Fruit fly (Drosophila melanogaster): ENCODE measurements around the gene CG4669.

CG4669 gene

DNA sequence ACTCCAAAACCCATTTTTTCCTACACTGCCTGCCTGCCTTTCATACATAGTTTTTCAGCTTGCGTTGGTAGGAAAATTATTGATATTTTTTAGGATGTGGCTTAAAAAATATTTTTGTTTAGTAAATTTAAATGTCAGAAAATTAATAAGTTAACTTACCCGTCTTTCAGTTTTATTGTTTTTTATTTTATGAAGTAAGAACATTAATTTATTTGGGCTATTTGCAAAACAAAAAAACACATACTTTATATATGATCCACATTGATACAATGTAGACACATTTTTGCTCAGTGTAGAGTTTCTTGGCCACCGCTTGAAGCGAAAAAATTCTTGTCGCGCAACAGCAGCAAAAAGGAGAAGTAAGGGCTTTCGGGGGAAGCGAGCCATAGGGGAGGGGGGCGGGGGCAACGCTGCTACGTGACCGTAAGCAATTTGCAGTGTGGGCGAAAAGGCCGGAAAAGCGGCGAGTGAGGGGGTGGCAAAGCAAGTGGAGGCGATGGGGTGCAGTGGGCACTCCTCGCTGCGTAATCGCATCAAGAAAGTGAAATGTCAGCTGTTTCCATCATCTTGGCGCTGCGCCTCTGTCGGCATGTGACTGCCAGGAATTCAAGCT is 45.8 kb downstream of the CG4669 start (continued):
- TF ChIP-seq crp (GFP tag; optimal IDR thresholded peaks at IDR 0.05) (no peak), cwo (GFP tag; optimal IDR thresholded peaks at IDR 0.05) (peak; percentile 20), nau (GFP tag; optimal IDR thresholded peaks at IDR 0.05) (peak; percentile 19), Dbx (GFP tag; IDR thresholded peaks at IDR 0.05) (no peak), HHEX (GFP tag; optimal IDR thresholded peaks at IDR 0.05) (peak; percentile 11), gt (GFP tag; IDR thresholded peaks at IDR 0.05) (no peak), PHDP (tag; optimal IDR thresholded peaks at IDR 0.05) (peak; percentile 43), CG11085 (GFP tag; IDR thresholded peaks at IDR 0.05) (no peak), bcd (GFP tag; optimal IDR thresholded peaks at IDR 0.05) (peak; percentile 1), CG17385 (GFP tag; optimal IDR thresholded peaks at IDR 0.05) (peak; percentile 32), CG4424 (GFP tag; optimal IDR thresholded peaks at IDR 0.05) (no peak), CG10431 (GFP tag; optimal IDR thresholded peaks at IDR 0.05) (no peak), Bgb (GFP tag; IDR thresholded peaks at IDR 0.05; ENCODE audit: partially characterized antibody) (no peak), CG12155 (GFP tag; optimal IDR thresholded peaks at IDR 0.05) (no peak), toy (GFP tag; IDR thresholded peaks at IDR 0.05) (no peak), CG9609 (GFP tag; optimal IDR thresholded peaks at IDR 0.05) (no peak), CG1832 (GFP tag; optimal IDR thresholded peaks at IDR 0.05) (no peak), MTF-1 (GFP tag; optimal IDR thresholded peaks at IDR 0.05; ENCODE audit: borderline replicate concordance) (no peak), mirr (GFP tag; optimal IDR thresholded peaks at IDR 0.05) (no peak), HLH4C (GFP tag; IDR thresholded peaks at IDR 0.05; ENCODE audit: partially characterized antibody) (no peak), CG17361 (GFP tag; IDR thresholded peaks at IDR 0.05) (peak; percentile 76), CG6854 (GFP tag; optimal IDR thresholded peaks at IDR 0.05) (no peak), bab2 (GFP tag; optimal IDR thresholded peaks at IDR 0.05) (no peak), YL-1 (GFP tag; optimal IDR thresholded peaks at IDR 0.05) (no peak), Fer3 (tag; optimal IDR thresholded peaks at IDR 0.05) (peak; percentile 21), CG13775 (GFP tag; optimal IDR thresholded peaks at IDR 0.05) (peak; percentile 4), CG4707 (GFP tag; optimal IDR thresholded peaks at IDR 0.05) (no peak), NC2β (GFP tag; optimal IDR thresholded peaks at IDR 0.05) (no peak), CG15479 (GFP tag; optimal IDR thresholded peaks at IDR 0.05) (no peak), Mrtf (GFP tag; IDR thresholded peaks at IDR 0.05) (0 out of 3 replicates have a peak, but pooled peaks have one; percentile 2), sqz (GFP tag; optimal IDR thresholded peaks at IDR 0.05) (no peak), ash1 (GFP tag; optimal IDR thresholded peaks at IDR 0.05) (no peak), Bdp1 (GFP tag; optimal IDR thresholded peaks at IDR 0.05) (no peak), CG17912 (GFP tag; optimal IDR thresholded peaks at IDR 0.05) (no peak), CG4854 (GFP tag; optimal IDR thresholded peaks at IDR 0.05) (no peak), CG42726 (GFP tag; IDR thresholded peaks at IDR 0.05; ENCODE audit: partially characterized antibody) (no peak), CG10209 (GFP tag; optimal IDR thresholded peaks at IDR 0.05) (peak; percentile 10), insv (GFP tag; optimal IDR thresholded peaks at IDR 0.05) (no peak), CG10543 (GFP tag; optimal IDR thresholded peaks at IDR 0.05) (no peak), Camta (GFP tag; optimal IDR thresholded peaks at IDR 0.05) (no peak), gem (tag; optimal IDR thresholded peaks at IDR 0.05) (peak; percentile 55), bigmax (GFP tag; optimal IDR thresholded peaks at IDR 0.05) (no peak), CG11696 (GFP tag; IDR thresholded peaks at IDR 0.05) (no peak), CG12659 (GFP tag; optimal IDR thresholded peaks at IDR 0.05) (peak; percentile 6), H15 (GFP tag; IDR thresholded peaks at IDR 0.05) (no peak), Mes4 (GFP tag; optimal IDR thresholded peaks at IDR 0.05) (no peak), HLH3B (GFP tag; IDR thresholded peaks at IDR 0.05) (no peak), MESR4 (GFP tag; optimal IDR thresholded peaks at IDR 0.05) (no peak), ind (GFP tag; optimal IDR thresholded peaks at IDR 0.05) (peak; percentile 7)

All from whole organism, embryonic.